Worm (Caenorhabditis elegans) whole organism, L1 larva: ENCODE measurements around the gene droe-4.

Experiments
- C04F5.9 ChIP-seq: sonication (generic microtip); optimal IDR thresholded peaks from 2 replicates; lab custom pipeline; 2016; ENCODE audit warnings: missing genetic modification characterization, missing compliant biosample characterization
- C16A3.4 ChIP-seq: fragments of 150-350 bp; optimal IDR thresholded peaks from 2 replicates; lab custom pipeline; 2014; ENCODE audit warnings: missing biosample characterization, missing genetic modification characterization
- C34B4.2 ChIP-seq: sonication (generic microtip); optimal IDR thresholded peaks from 2 replicates; lab custom pipeline; 2017; ENCODE audit warnings: mild to moderate bottlenecking, missing genetic modification characterization, missing compliant biosample characterization
- F16B12.6 ChIP-seq: fragments of 150-350 bp; optimal IDR thresholded peaks from 2 replicates; lab custom pipeline; 2014; ENCODE audit warnings: missing biosample characterization, missing genetic modification characterization
- alr-1 ChIP-seq: fragments of 200-800 bp; sonication (Bioruptor generic); optimal IDR thresholded peaks from 2 replicates; lab custom pipeline; 2018; ENCODE audit warnings: borderline replicate concordance, mild to moderate bottlenecking, missing genetic modification characterization, missing compliant biosample characterization
- ama-1 ChIP-seq: fragments of 150-350 bp; optimal IDR thresholded peaks from 2 replicates; lab custom pipeline; 2014
- blmp-1 ChIP-seq: fragments of 150-350 bp; optimal IDR thresholded peaks from 2 replicates; lab custom pipeline; 2014; ENCODE audit warnings: missing biosample characterization, missing genetic modification characterization
- ceh-63 ChIP-seq: fragments of 200-800 bp; sonication (Bioruptor generic); optimal IDR thresholded peaks from 2 replicates; lab custom pipeline; 2018; ENCODE audit warnings: mild to moderate bottlenecking, missing genetic modification characterization, missing compliant biosample characterization
- ceh-8 ChIP-seq: fragments of 200-800 bp; sonication (Bioruptor generic); optimal IDR thresholded peaks from 2 replicates; lab custom pipeline; 2018; ENCODE audit warnings: mild to moderate bottlenecking, missing genetic modification characterization, moderate library complexity, missing compliant biosample characterization
- ceh-82 ChIP-seq, 3 experiments: fragments of 150-350 bp in 1 of 3; sonication (generic microtip) in 2 of 3; optimal IDR thresholded peaks; 2 replicates each; lab custom pipeline; 2014 to 2017; ENCODE audit warnings: missing biosample characterization in 3 of 3, missing genetic modification characterization in 3 of 3
- ces-1 ChIP-seq: fragments of 150-350 bp; optimal IDR thresholded peaks from 2 replicates; lab custom pipeline; 2014; ENCODE audit warnings: missing biosample characterization, missing genetic modification reagents, missing genetic modification characterization
- dsc-1 ChIP-seq: sonication (generic microtip); optimal IDR thresholded peaks from 2 replicates; lab custom pipeline; 2016; ENCODE audit warnings: mild to moderate bottlenecking, missing genetic modification characterization, missing compliant biosample characterization
- efl-1 ChIP-seq, 4 experiments: fragments of 150-350 bp; optimal IDR thresholded peaks in 3 of 4; peaks in 1 of 4; 1 replicate in 1 of 4; 2 replicates in 3 of 4; lab custom pipeline; 2014; ENCODE audit warnings: missing biosample characterization in 2 of 4, missing genetic modification characterization in 2 of 4, missing genetic modification reagents in 2 of 4
- egl-27 ChIP-seq, 2 experiments: fragments of 150-350 bp in 1 of 2; sonication (generic microtip); optimal IDR thresholded peaks; 3 replicates each; lab custom pipeline; 2017 to 2018; ENCODE audit warnings: missing biosample characterization in 2 of 2, missing genetic modification characterization in 2 of 2, missing genetic modification reagents in 2 of 2
- elt-2 ChIP-seq: sonication (generic microtip); optimal IDR thresholded peaks from 2 replicates; lab custom pipeline; 2016; ENCODE audit warnings: missing genetic modification characterization, mild to moderate bottlenecking, inconsistent platforms, missing compliant biosample characterization, missing genetic modification reagents
- fkh-8 ChIP-seq: sonication (generic microtip); optimal IDR thresholded peaks from 2 replicates; lab custom pipeline; 2016; ENCODE audit warnings: mild to moderate bottlenecking, missing genetic modification characterization, missing compliant biosample characterization
- grh-1 ChIP-seq: fragments of 200-800 bp; sonication (Bioruptor generic); IDR thresholded peaks from 2 replicates; pipeline ENCODE4 v1.3.6; 2022; ENCODE audit warnings: missing genetic modification reagents, missing genetic modification characterization, missing compliant biosample characterization
- hlh-17 ChIP-seq: fragments of 200-800 bp; sonication (Bioruptor generic); optimal IDR thresholded peaks from 2 replicates; lab custom pipeline; 2018; ENCODE audit warnings: missing genetic modification characterization, mild to moderate bottlenecking, missing compliant biosample characterization, moderate library complexity, borderline replicate concordance
- hpl-2 ChIP-seq: fragments of 150-350 bp; optimal IDR thresholded peaks from 2 replicates; lab custom pipeline; 2014; ENCODE audit warnings: missing biosample characterization, missing genetic modification reagents, missing genetic modification characterization
- irx-1 ChIP-seq: sonication (generic microtip); optimal IDR thresholded peaks from 2 replicates; lab custom pipeline; 2016; ENCODE audit warnings: missing genetic modification characterization, missing compliant biosample characterization
- jun-1 ChIP-seq: fragments of 150-350 bp; optimal IDR thresholded peaks from 2 replicates; lab custom pipeline; 2014; ENCODE audit warnings: missing biosample characterization, missing genetic modification reagents, missing genetic modification characterization
- lin-13 ChIP-seq: fragments of 150-350 bp; optimal IDR thresholded peaks from 2 replicates; lab custom pipeline; 2014; ENCODE audit warnings: missing biosample characterization, missing genetic modification reagents, missing genetic modification characterization
- lin-35 ChIP-seq, 2 experiments: fragments of 150-350 bp; optimal IDR thresholded peaks; 2 replicates each; lab custom pipeline; 2014; ENCODE audit warnings: missing biosample characterization in 2 of 2, missing genetic modification characterization in 2 of 2, missing genetic modification reagents in 2 of 2
- mab-9 ChIP-seq: fragments of 200-800 bp; sonication (Bioruptor generic); IDR thresholded peaks from 2 replicates; pipeline ENCODE4 v1.3.6; 2022; ENCODE audit warnings: missing genetic modification reagents, missing genetic modification characterization, missing compliant biosample characterization
- mdl-1 ChIP-seq, 2 experiments: fragments of 150-350 bp; optimal IDR thresholded peaks; 2 replicates each; lab custom pipeline; 2014 to 2017; ENCODE audit warnings: missing biosample characterization in 2 of 2, missing genetic modification characterization in 2 of 2, inconsistent platforms in 1 of 2
- nhr-12 ChIP-seq: sonication (generic microtip); optimal IDR thresholded peaks from 2 replicates; lab custom pipeline; 2017; ENCODE audit warnings: missing biosample characterization, missing genetic modification characterization
- nhr-237 ChIP-seq: fragments of 150-350 bp; optimal IDR thresholded peaks from 2 replicates; lab custom pipeline; 2014; ENCODE audit warnings: missing biosample characterization, missing genetic modification characterization
- nhr-28 ChIP-seq: fragments of 150-350 bp; optimal IDR thresholded peaks from 2 replicates; lab custom pipeline; 2014; ENCODE audit warnings: missing biosample characterization, missing genetic modification characterization
- nhr-71 ChIP-seq: sonication (generic microtip); optimal IDR thresholded peaks from 2 replicates; lab custom pipeline; 2016; ENCODE audit warnings: mild to moderate bottlenecking, missing genetic modification characterization, moderate library complexity, missing compliant biosample characterization
- nhr-77 ChIP-seq: fragments of 150-350 bp; optimal IDR thresholded peaks from 2 replicates; lab custom pipeline; 2014; ENCODE audit warnings: missing biosample characterization, missing genetic modification characterization
- nhr-85 ChIP-seq: sonication (generic microtip); peaks from one replicate; lab custom pipeline; 2016; ENCODE audit warnings: missing genetic modification characterization, inconsistent platforms, missing compliant biosample characterization
- nhr-90 ChIP-seq: sonication (generic microtip); optimal IDR thresholded peaks from 2 replicates; lab custom pipeline; 2016; ENCODE audit warnings: mild to moderate bottlenecking, missing genetic modification characterization, missing compliant biosample characterization; ENCODE audit not compliant: poor library complexity
- pag-3 ChIP-seq: sonication (generic microtip); optimal IDR thresholded peaks from 2 replicates; lab custom pipeline; 2017; ENCODE audit warnings: missing genetic modification characterization, mild to moderate bottlenecking, missing compliant biosample characterization, antibody characterized with exemption, borderline replicate concordance; ENCODE audit not compliant: insufficient read depth
- pax-3 ChIP-seq: fragments of 200-800 bp; sonication (Bioruptor generic); optimal IDR thresholded peaks from 2 replicates; lab custom pipeline; 2018; ENCODE audit warnings: mild to moderate bottlenecking, missing genetic modification characterization, moderate library complexity, missing compliant biosample characterization
- snu-23 ChIP-seq: sonication (generic microtip); optimal IDR thresholded peaks from 2 replicates; lab custom pipeline; 2016; ENCODE audit warnings: missing genetic modification characterization, missing compliant biosample characterization
- sox-4 ChIP-seq: sonication (generic microtip); optimal IDR thresholded peaks from 2 replicates; lab custom pipeline; 2016; ENCODE audit warnings: missing genetic modification characterization, missing compliant biosample characterization
- sup-37 ChIP-seq: fragments of 200-800 bp; sonication (Bioruptor generic); optimal IDR thresholded peaks from 2 replicates; lab custom pipeline; 2018; ENCODE audit warnings: mild to moderate bottlenecking, missing genetic modification characterization, missing compliant biosample characterization
- tlp-1 ChIP-seq: fragments of 150-350 bp; optimal IDR thresholded peaks from 2 replicates; lab custom pipeline; 2014; ENCODE audit warnings: missing biosample characterization, missing genetic modification characterization
- unc-130 ChIP-seq: fragments of 150-350 bp; optimal IDR thresholded peaks from 2 replicates; lab custom pipeline; 2017; ENCODE audit warnings: missing biosample characterization, missing genetic modification characterization, inconsistent platforms
- unc-30 ChIP-seq: sonication (generic microtip); optimal IDR thresholded peaks from 2 replicates; lab custom pipeline; 2017; ENCODE audit warnings: missing biosample characterization, missing genetic modification characterization
- unc-62 ChIP-seq: fragments of 150-350 bp; optimal IDR thresholded peaks from 2 replicates; lab custom pipeline; 2014; ENCODE audit warnings: missing biosample characterization, missing genetic modification reagents, missing genetic modification characterization
- vab-15 ChIP-seq: sonication (generic microtip); optimal IDR thresholded peaks from 2 replicates; lab custom pipeline; 2017; ENCODE audit warnings: missing genotype, mild to moderate bottlenecking, missing genetic modification characterization, missing compliant biosample characterization
- zip-4 ChIP-seq: fragments of 200-800 bp; sonication (Bioruptor generic); optimal IDR thresholded peaks from 2 replicates; lab custom pipeline; 2018; ENCODE audit warnings: mild to moderate bottlenecking, missing genetic modification characterization, moderate library complexity, missing compliant biosample characterization
- ztf-4 ChIP-seq: fragments of 150-350 bp; optimal IDR thresholded peaks from 2 replicates; lab custom pipeline; 2014; ENCODE audit warnings: missing biosample characterization, missing genetic modification characterization

The droe-4 gene

DNA sequence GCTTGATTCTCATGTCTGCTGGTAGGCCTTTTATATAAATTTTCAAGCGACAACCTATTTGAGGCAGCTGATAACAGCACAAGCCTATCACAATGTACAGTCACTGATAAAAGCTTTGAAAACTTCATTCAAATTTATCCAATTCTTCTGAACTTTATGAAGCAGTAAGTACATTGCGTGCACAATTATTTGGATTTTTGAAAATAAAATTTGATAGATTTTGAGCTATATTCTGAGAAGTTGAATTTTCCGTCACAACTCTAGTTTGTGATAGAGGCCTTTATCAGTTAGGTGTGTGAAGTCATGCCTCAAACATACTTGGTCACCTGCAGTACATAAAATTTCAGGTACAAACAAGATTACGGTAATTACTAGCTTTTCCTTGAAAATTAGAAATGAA is 26.2 kb downstream of the droe-4 start, which contains the start of the genes mtl-2 and T08G5.1:
mtl-2 (minus strand) TSS at position 34 of the 400 bp plus-strand sequence.
T08G5.1 (plus strand) TSS at position 127 of the 400 bp plus-strand sequence.
- TF ChIP-seq F16B12.6 (tag; lab: Kevin White, UChicago) (no peak), efl-1 (optimal IDR thresholded peaks at IDR 0.05; lab: Kevin White, UChicago) (no peak), efl-1 (GFP tag; optimal IDR thresholded peaks at IDR 0.05 in 1 of 2; lab: Kevin White, UChicago) (peak in 1 of 2 experiments; percentile 68), pag-3 (no peak), elt-2 (peak; percentile 61), ces-1 (GFP tag; lab: Kevin White, UChicago) (no peak)

DNA sequence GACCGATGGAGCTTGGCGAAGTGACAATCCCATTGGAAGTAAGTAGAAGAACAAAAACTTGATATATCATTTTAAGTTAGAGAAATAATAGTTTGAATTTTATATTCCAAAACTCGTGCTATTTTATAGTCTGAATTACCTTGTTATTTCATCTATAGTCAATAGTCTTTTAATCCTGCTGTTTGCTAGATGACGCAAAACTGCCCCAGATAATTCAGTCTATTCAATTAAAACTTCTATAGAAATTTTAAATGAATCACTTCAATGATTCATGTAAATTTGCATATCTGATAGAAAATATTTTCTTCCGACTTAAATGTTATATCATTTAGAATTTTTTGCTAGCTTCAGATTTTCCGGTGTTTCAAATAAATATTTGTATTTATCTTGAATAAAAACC is 30.6 kb downstream of the droe-4 start, which contains the start of gene T08G5.15:
T08G5.15 (minus strand) TSS at position 101 of the 400 bp plus-strand sequence.
- TF ChIP-seq sox-4 (peak; percentile 21), hlh-17 (no peak), ceh-63 (GFP tag; lab: Kevin White, UChicago) (no peak), dsc-1 (no peak), vab-15 (tag; lab: Kevin White, UChicago) (no peak)
- TF ChIP-seq, all 84 proteins: peak for 1

DNA sequence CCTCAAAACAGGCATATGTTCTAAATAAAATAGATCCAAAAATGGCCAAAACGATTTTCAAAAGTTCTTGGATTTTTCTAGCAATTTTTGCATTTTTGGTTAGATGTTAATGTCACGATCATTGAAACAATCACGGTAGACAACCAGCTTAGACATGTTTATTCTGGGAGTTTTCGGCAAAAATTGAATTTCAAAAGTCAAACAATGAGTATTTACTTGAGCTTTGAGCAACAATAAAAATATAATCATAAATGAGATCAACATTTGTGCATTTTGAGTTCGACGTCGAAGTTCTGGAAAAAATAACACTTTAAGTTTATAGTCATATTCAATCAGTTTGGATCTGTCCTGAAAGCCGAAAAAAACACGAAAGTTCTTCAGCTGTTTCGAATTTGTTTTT is 33.7 kb downstream of the droe-4 start, which contains the start of gene T08G5.2:
T08G5.2 (minus strand) TSS at position 101 of the 400 bp plus-strand sequence.
- TF ChIP-seq alr-1 (tag; lab: Kevin White, UChicago) (no peak), mdl-1 (tag; optimal IDR thresholded peaks at IDR 0.05; lab: Kevin White, UChicago) (no peak), nhr-85 (tag; lab: Kevin White, UChicago) (no peak), C04F5.9 (no peak), egl-27 (tag; optimal IDR thresholded peaks at IDR 0.05; lab: Kevin White, UChicago) (no peak), ceh-8 (GFP tag; lab: Kevin White, UChicago) (no peak), ceh-63 (GFP tag; lab: Kevin White, UChicago) (no peak)

DNA sequence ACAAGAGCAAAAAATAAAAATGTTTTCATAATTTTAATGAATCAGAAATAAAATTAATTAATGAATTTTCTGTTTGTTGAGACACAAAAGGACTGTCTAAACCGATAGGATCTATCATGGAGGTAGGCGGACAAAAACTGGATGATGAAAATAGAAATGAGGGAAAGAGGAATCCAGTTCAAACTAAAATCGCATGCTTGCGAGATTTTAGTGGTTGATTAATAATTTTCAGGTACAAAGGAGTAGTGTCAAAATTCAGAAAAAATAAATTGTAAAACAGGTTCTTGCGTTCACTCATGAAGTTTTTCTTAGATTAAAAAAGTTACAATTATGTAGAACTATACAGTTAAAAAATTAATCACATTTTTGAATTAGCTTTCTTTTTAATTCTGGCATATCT is 34.9 kb downstream of the droe-4 start, which contains the start of gene T08G5.3:
T08G5.3 (minus strand) TSS at position 101 of the 400 bp plus-strand sequence.
- TF ChIP-seq grh-1 (GFP tag; lab: Robert Waterston, UW) (no peak), dsc-1 (no peak), alr-1 (tag; lab: Kevin White, UChicago) (no peak), ama-1 (lab: Kevin White, UChicago) (no peak), C34B4.2 (tag; lab: Kevin White, UChicago) (no peak), mab-9 (no peak), zip-4 (GFP tag; lab: Kevin White, UChicago) (no peak), nhr-90 (no peak), C16A3.4 (tag; lab: Kevin White, UChicago) (no peak), pax-3 (tag; lab: Kevin White, UChicago) (no peak), irx-1 (no peak), F16B12.6 (tag; lab: Kevin White, UChicago) (no peak), tlp-1 (tag; lab: Kevin White, UChicago) (no peak), hpl-2 (GFP tag; lab: Kevin White, UChicago) (no peak), egl-27 (tag; optimal IDR thresholded peaks at IDR 0.05; lab: Kevin White, UChicago) (no peak), lin-35 (GFP tag; optimal IDR thresholded peaks at IDR 0.05; lab: Kevin White, UChicago) (no peak), blmp-1 (tag; lab: Kevin White, UChicago) (no peak), nhr-237 (no peak), nhr-12 (tag; lab: Kevin White, UChicago) (no peak), lin-13 (no peak)

DNA sequence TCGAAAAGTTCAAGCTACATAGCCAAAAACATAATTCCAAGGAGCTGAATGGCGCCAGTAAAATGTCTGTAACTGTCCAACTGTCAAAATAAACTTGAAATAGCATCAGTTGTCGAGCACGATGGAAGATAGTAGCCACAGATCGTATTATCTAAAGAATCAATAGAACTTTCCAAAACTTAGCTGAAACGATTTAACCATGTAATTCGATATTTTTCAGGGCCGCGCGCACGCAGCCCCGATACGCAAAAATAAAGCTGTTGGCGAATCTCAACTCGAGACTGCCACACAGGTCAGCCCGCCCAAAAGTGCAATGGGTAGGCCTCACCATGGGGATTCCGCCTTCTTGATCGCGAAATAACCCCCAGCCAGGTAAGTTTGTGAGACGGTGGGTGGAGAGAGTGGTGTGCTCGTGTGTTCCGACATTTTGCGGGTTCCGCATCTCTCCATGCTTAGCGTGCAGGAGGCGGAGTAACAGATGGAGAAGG is 35.8 kb downstream of the droe-4 start:
- TF ChIP-seq ceh-8 (GFP tag; lab: Kevin White, UChicago) (no peak), irx-1 (peak; percentile 29), jun-1 (tag; lab: Kevin White, UChicago) (no peak), sup-37 (GFP tag; lab: Kevin White, UChicago) (peak; percentile 9), ceh-82 (tag; optimal IDR thresholded peaks at IDR 0.05; lab: Kevin White, UChicago) (no peak), snu-23 (GFP tag; lab: Kevin White, UChicago) (peak; percentile 59), F16B12.6 (tag; lab: Kevin White, UChicago) (no peak), fkh-8 (tag; lab: Kevin White, UChicago) (no peak), unc-130 (tag; lab: Kevin White, UChicago) (no peak), nhr-71 (peak; percentile 84), unc-62 (GFP tag; lab: Kevin White, UChicago) (no peak), ztf-4 (tag; lab: Kevin White, UChicago) (no peak), unc-30 (tag; lab: Kevin White, UChicago) (no peak), nhr-28 (tag; lab: Kevin White, UChicago) (no peak), pax-3 (tag; lab: Kevin White, UChicago) (peak; percentile 52), vab-15 (tag; lab: Kevin White, UChicago) (no peak), nhr-77 (tag; lab: Kevin White, UChicago) (no peak)
